Fruit fly (Drosophila melanogaster): Measurements from ENCODE around the gene Lk6.
A peak's percentile ranks its signal among the peaks of the same experiment; 100 is the strongest.

DNA sequence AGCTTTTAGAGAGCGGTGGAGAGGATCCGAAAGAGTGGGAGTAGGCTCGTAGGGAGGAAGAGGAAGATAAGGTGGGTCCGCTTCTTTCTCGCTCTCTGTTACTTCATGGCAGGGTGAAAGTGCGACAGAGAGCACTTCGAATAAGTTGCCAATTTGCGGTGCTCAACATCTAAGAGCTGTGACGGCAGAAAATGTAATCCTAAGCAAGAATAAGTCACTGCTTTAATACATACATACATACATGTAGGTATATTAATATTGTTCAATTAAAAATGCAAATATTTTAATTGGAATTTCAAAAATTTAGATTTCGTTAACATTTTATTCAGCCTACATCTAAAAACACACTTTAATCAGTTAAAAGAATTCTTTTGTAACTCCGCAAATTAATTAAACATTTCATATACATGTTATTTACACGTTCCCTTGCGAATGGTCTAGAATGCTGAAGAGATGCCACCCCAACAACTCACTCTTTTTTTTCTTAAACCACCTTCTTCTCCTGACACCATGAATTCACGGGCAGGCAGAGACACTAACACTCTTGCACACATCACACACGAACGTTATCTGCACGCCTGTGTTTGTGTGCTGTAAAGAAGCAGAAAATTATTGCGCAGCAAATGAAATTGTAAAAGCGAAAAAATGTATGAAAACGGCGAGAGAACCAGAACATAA is 5.6 kb downstream of the Lk6 start:
- TF ChIP-seq CG2678 (tag; optimal IDR thresholded peaks at IDR 0.05) = peak; percentile 61
- TF ChIP-seq tna (GFP tag; IDR thresholded peaks at IDR 0.05; ENCODE audit: partially characterized antibody) = no peak
- no peak for TF ChIP-seq D (optimal IDR thresholded peaks at IDR 0.05)
- TF ChIP-seq D (GFP tag; optimal IDR thresholded peaks at IDR 0.05) = no peak
- no peak for TF ChIP-seq run (tag; optimal IDR thresholded peaks at IDR 0.05)
- no peak for TF ChIP-seq fru (optimal IDR thresholded peaks at IDR 0.05)
- no peak for TF ChIP-seq CG10462 (GFP tag; optimal IDR thresholded peaks at IDR 0.05)
- no peak for TF ChIP-seq CG8359 (GFP tag; optimal IDR thresholded peaks at IDR 0.05; ENCODE audit: borderline replicate concordance)
- TF ChIP-seq dati (GFP tag; IDR thresholded peaks at IDR 0.05) = no peak
- no peak for TF ChIP-seq ems (GFP tag; optimal IDR thresholded peaks at IDR 0.05)
- TF ChIP-seq TFAM (GFP tag; optimal IDR thresholded peaks at IDR 0.05) = no peak
- TF ChIP-seq CG3726 (GFP tag; IDR thresholded peaks at IDR 0.05) = no peak
- TF ChIP-seq CG6654 (GFP tag; optimal IDR thresholded peaks at IDR 0.05) = no peak
